Fruit fly (Drosophila melanogaster): ENCODE measurements around the gene CG43750.

- TF ChIP-seq tai (GFP tag; optimal IDR thresholded peaks at IDR 0.05) (no peak), ey (GFP tag; optimal IDR thresholded peaks at IDR 0.05) (no peak), br (GFP tag; optimal IDR thresholded peaks at IDR 0.05) (no peak), rgr (GFP tag; optimal IDR thresholded peaks at IDR 0.05) (no peak), usp (GFP tag; optimal IDR thresholded peaks at IDR 0.05) (no peak), OdsH (GFP tag; optimal IDR thresholded peaks at IDR 0.05) (no peak), GATAd (GFP tag; optimal IDR thresholded peaks at IDR 0.05) (no peak), sv (GFP tag; optimal IDR thresholded peaks at IDR 0.05) (no peak), Dfd (GFP tag; optimal IDR thresholded peaks at IDR 0.05) (no peak), Rel (GFP tag; optimal IDR thresholded peaks at IDR 0.05) (no peak), Rel (tag; optimal IDR thresholded peaks at IDR 0.05) (no peak), N (GFP tag; optimal IDR thresholded peaks at IDR 0.05) (no peak), h (GFP tag; optimal IDR thresholded peaks at IDR 0.05) (no peak)
Measured at dm6 chr2L:2424497-2424896, 34.0 kb upstream of the CG43750 start, which contains the start of gene CG44139.

Measured in whole organism, wandering third instar larva.